Worm (Caenorhabditis elegans): ENCODE data around the gene W08G11.1.

The W08G11.1 gene

DNA sequence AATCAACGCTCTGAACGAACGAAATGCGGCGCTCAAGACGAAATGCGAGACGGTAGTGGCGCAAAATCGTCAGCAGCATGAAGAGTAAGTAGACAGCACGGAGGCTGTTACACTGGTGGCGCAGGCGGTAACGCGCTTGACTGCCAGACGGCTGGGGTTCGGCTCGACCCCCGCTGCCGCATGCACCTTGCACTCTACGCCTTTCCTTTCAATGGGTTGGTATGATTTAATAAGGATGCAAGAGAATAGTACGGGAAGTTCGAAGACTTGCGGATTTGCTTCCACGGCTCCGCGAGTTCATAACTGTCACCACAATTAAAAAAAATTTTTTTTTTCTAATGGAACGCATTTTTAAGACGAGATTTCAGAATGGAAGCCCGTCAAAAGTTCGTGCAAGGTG is 23.2 kb downstream of the W08G11.1 start (continued):
- TF ChIP-seq aly-2 (tag; optimal IDR thresholded peaks at IDR 0.05): no peak
- TF ChIP-seq nhr-48 (tag; optimal IDR thresholded peaks at IDR 0.05): peak; percentile 74
- peak; percentile 75 for TF ChIP-seq madf-9 (GFP tag; conservative IDR thresholded peaks at IDR 0.05)
- TF ChIP-seq dve-1 (tag; optimal IDR thresholded peaks at IDR 0.05; ENCODE audit: insufficient read depth): peak; percentile 78
- peak; percentile 85 for TF ChIP-seq mes-2 (tag; optimal IDR thresholded peaks at IDR 0.05; ENCODE audit: poor library complexity, severe bottlenecking)
- TF ChIP-seq ceh-28 (tag; optimal IDR thresholded peaks at IDR 0.05): no peak
- TF ChIP-seq nhr-77 (tag; optimal IDR thresholded peaks at IDR 0.05): no peak
- TF ChIP-seq ceh-20 (GFP tag; IDR thresholded peaks at IDR 0.05): peak; percentile 85
- TF ChIP-seq unc-130 (GFP tag; optimal IDR thresholded peaks at IDR 0.05): peak; percentile 73
- peak; percentile 80 for TF ChIP-seq Y48G9A.11 (GFP tag; IDR thresholded peaks at IDR 0.05)
- peak; percentile 87 for TF ChIP-seq T26A8.4 (GFP tag; IDR thresholded peaks at IDR 0.05)
- TF ChIP-seq vab-7 (GFP tag; IDR thresholded peaks at IDR 0.05): peak; percentile 90
- TF ChIP-seq hlh-11 (tag; optimal IDR thresholded peaks at IDR 0.05): peak; percentile 68
- peak; percentile 39 for TF ChIP-seq F37D6.2 (tag; optimal IDR thresholded peaks at IDR 0.05)
- TF ChIP-seq lim-7 (GFP tag; IDR thresholded peaks at IDR 0.05): peak; percentile 90
- peak; percentile 75 for TF ChIP-seq dmd-9 (GFP tag; IDR thresholded peaks at IDR 0.05)
- peak; percentile 88 for TF ChIP-seq nhr-41 (GFP tag; IDR thresholded peaks at IDR 0.05)

ce11 chrV:16374676-16375075 is 27.8 kb downstream of the W08G11.1 start, which contains the start of gene srv-34:
Gene srv-34, minus strand, starts transcription at chrV:16374776.
- TF ChIP-seq nhr-11 (tag; optimal IDR thresholded peaks at IDR 0.05) (no peak), unc-62 (GFP tag; optimal IDR thresholded peaks at IDR 0.05 in 1 of 2) (peak in 1 of 2 experiments; percentile 62), unc-62 (tag; optimal IDR thresholded peaks at IDR 0.05) (no peak), Y5F2A.4 (GFP tag; optimal IDR thresholded peaks at IDR 0.05) (no peak)

ce11 chrV:16376430-16376948 is 29.6 kb downstream of the W08G11.1 start:
- TF ChIP-seq snpc-1.2 (GFP tag; IDR thresholded peaks at IDR 0.05) (0 out of 2 replicates have a peak, but pooled peaks have one; percentile 41), set-16 (GFP tag; IDR thresholded peaks at IDR 0.05) (peak; percentile 95), jun-1 (tag; optimal IDR thresholded peaks at IDR 0.05) (no peak)

DNA sequence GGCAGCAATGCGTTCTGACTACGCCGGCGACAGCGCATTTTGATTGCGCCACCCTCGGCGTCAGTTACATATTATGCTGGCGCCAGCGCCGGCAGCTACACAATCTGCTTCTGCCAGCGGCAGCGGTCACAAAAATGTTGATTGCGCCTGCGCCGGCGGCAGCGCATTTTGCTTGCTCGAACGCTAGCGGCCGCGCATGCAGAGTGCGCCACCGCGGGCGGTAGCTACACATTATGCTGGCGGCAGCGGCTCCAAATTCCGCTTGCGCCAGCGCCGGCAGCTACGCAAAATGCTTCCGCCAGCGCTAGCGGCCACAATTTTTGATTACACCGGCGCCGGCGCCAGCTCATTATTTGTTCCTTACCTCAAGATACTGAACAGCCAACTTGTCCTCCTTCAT is 30.3 kb downstream of the W08G11.1 start:
- no peak for TF ChIP-seq unc-62 (GFP tag; optimal IDR thresholded peaks at IDR 0.05 in 1 of 2)
- no peak for TF ChIP-seq unc-62 (tag; optimal IDR thresholded peaks at IDR 0.05)
- TF ChIP-seq hlh-30 (tag; optimal IDR thresholded peaks at IDR 0.05; ENCODE audit: insufficient read depth): no peak
- no peak for TF ChIP-seq dmd-8 (GFP tag; IDR thresholded peaks at IDR 0.05)
- no peak for TF ChIP-seq ceh-32 (tag; optimal IDR thresholded peaks at IDR 0.05; ENCODE audit: poor library complexity)
- peak; percentile 60; the same call in 1 of the 2 replicates for TF ChIP-seq egl-43 (GFP tag; IDR thresholded peaks at IDR 0.05)
- no peak for TF ChIP-seq nhr-11 (tag; optimal IDR thresholded peaks at IDR 0.05)
- no peak for TF ChIP-seq spr-1 (tag; optimal IDR thresholded peaks at IDR 0.05)
- TF ChIP-seq lir-3 (tag; optimal IDR thresholded peaks at IDR 0.05): no peak
- no peak for TF ChIP-seq saeg-2 (GFP tag; IDR thresholded peaks at IDR 0.05)
- no peak for TF ChIP-seq gei-8 (GFP tag; optimal IDR thresholded peaks at IDR 0.05)
- TF ChIP-seq madf-5 (GFP tag; IDR thresholded peaks at IDR 0.05): no peak
- peak; percentile 72; the same call in 1 of the 2 replicates for TF ChIP-seq D1046.2 (GFP tag; IDR thresholded peaks at IDR 0.05)
- no peak for TF ChIP-seq egl-27 (tag; optimal IDR thresholded peaks at IDR 0.05)
- TF ChIP-seq nhr-42 (GFP tag; IDR thresholded peaks at IDR 0.05): peak; percentile 25; the same call in 1 of the 2 replicates
- no peak for TF ChIP-seq daf-8 (GFP tag; IDR thresholded peaks at IDR 0.05)
- peak; percentile 91 for TF ChIP-seq set-16 (GFP tag; IDR thresholded peaks at IDR 0.05)
- TF ChIP-seq Y105C5A.15 (GFP tag; IDR thresholded peaks at IDR 0.05): no peak
- no peak for TF ChIP-seq lin-15B (tag; optimal IDR thresholded peaks at IDR 0.05)
- no peak for TF ChIP-seq Y5F2A.4 (GFP tag; optimal IDR thresholded peaks at IDR 0.05)
- no peak for TF ChIP-seq fos-1 (tag; optimal IDR thresholded peaks at IDR 0.05)
- TF ChIP-seq ztf-7 (tag; optimal IDR thresholded peaks at IDR 0.05): no peak
- no peak for TF ChIP-seq nhr-10 (tag; optimal IDR thresholded peaks at IDR 0.05)
- TF ChIP-seq F44E2.7 (GFP tag; IDR thresholded peaks at IDR 0.05): no peak
- TF ChIP-seq snpc-4 (tag; optimal IDR thresholded peaks at IDR 0.05): no peak
- TF ChIP-seq dmd-9 (GFP tag; IDR thresholded peaks at IDR 0.05): 0 out of 2 replicates have a peak, but pooled peaks have one; percentile 21
- TF ChIP-seq php-3 (GFP tag; IDR thresholded peaks at IDR 0.05): no peak
- no peak for TF ChIP-seq daf-19 (GFP tag; conservative IDR thresholded peaks at IDR 0.05)

All from whole organism, L4 larva.